Fruit fly (Drosophila melanogaster) whole organism, wandering third instar larva: Measurements from ENCODE around the gene mask.

ENCODE experiments used
- Abd-B ChIP-seq: fragments of >200 bp; optimal IDR thresholded peaks from 2 replicates; lab custom pipeline; 2017; ENCODE audit warnings: missing biosample characterization, missing genetic modification characterization
- CG9705 ChIP-seq: fragments of 200-800 bp; sonication (Bioruptor generic); optimal IDR thresholded peaks from 2 replicates; lab custom pipeline; 2018; ENCODE audit warnings: missing biosample characterization, mild to moderate bottlenecking, missing genetic modification characterization
- CrebA ChIP-seq: fragments of 200-800 bp; sonication (Bioruptor generic); optimal IDR thresholded peaks from 2 replicates; lab custom pipeline; 2016; ENCODE audit warnings: missing biosample characterization, mild to moderate bottlenecking, missing genetic modification characterization, borderline replicate concordance
- Dfd ChIP-seq: fragments of >200 bp; optimal IDR thresholded peaks from 2 replicates; lab custom pipeline; 2017; ENCODE audit warnings: missing biosample characterization, missing genetic modification characterization
- Dif ChIP-seq: fragments of 200-275, 200-300 bp; sonication (Bioruptor generic); optimal IDR thresholded peaks from 2 replicates; lab custom pipeline; 2018; ENCODE audit warnings: missing biosample characterization, missing genetic modification characterization; ENCODE audit not compliant: partially characterized antibody
- HLH106 ChIP-seq: fragments of 200-800 bp; optimal IDR thresholded peaks from 3 replicates; lab custom pipeline; 2019; ENCODE audit warnings: missing biosample characterization, mild to moderate bottlenecking, missing genetic modification characterization, moderate library complexity
- Hnf4 ChIP-seq: fragments of 200-800 bp; sonication (Bioruptor generic); optimal IDR thresholded peaks from 2 replicates; lab custom pipeline; 2016; ENCODE audit warnings: missing biosample characterization, mild to moderate bottlenecking, missing genetic modification characterization
- Hr78 ChIP-seq: fragments of >200 bp; optimal IDR thresholded peaks from 2 replicates; lab custom pipeline; 2017; ENCODE audit warnings: missing biosample characterization, missing genetic modification characterization
- Hr83 ChIP-seq: fragments of 200-300 bp; sonication (Bioruptor generic); optimal IDR thresholded peaks from 2 replicates; lab custom pipeline; 2016; ENCODE audit warnings: missing biosample characterization, mild to moderate bottlenecking, missing genetic modification characterization, moderate library complexity; ENCODE audit not compliant: poor library complexity, severe bottlenecking
- Jra ChIP-seq: sonication (Bioruptor generic); optimal IDR thresholded peaks from 2 replicates; lab custom pipeline; 2016; ENCODE audit warnings: missing biosample characterization, missing genetic modification characterization
- Mio ChIP-seq: sonication (Bioruptor generic); optimal IDR thresholded peaks from 2 replicates; lab custom pipeline; 2016; ENCODE audit warnings: missing biosample characterization, missing genetic modification characterization
- N ChIP-seq: fragments of >200 bp; optimal IDR thresholded peaks from 2 replicates; lab custom pipeline; 2018; ENCODE audit warnings: missing biosample characterization, missing external identifiers, missing genetic modification characterization
- OdsH ChIP-seq: fragments of 200-800 bp; sonication (Bioruptor generic); optimal IDR thresholded peaks from 2 replicates; lab custom pipeline; 2016; ENCODE audit warnings: missing biosample characterization, mild to moderate bottlenecking, missing genetic modification characterization
- Rel ChIP-seq, 2 experiments: fragments of 200-800 bp; sonication (Bioruptor generic) in 1 of 2; optimal IDR thresholded peaks; 2 replicates in 1 of 2; 3 replicates in 1 of 2; lab custom pipeline; 2016 to 2019; ENCODE audit warnings: mild to moderate bottlenecking in 2 of 2, missing biosample characterization in 2 of 2, missing genetic modification characterization in 2 of 2, moderate library complexity in 1 of 2
- Sp1 ChIP-seq: fragments of 200-800 bp; sonication (Bioruptor generic); optimal IDR thresholded peaks from 3 replicates; lab custom pipeline; 2019; ENCODE audit warnings: missing biosample characterization, mild to moderate bottlenecking, missing genetic modification characterization, moderate library complexity
- Vsx2 ChIP-seq: fragments of 200-300, 225-300 bp; sonication (Bioruptor generic); optimal IDR thresholded peaks from 2 replicates; lab custom pipeline; 2018; ENCODE audit warnings: missing biosample characterization, missing genetic modification characterization; ENCODE audit not compliant: partially characterized antibody
- br ChIP-seq: fragments of 200-800 bp; sonication (Bioruptor generic); optimal IDR thresholded peaks from 2 replicates; lab custom pipeline; 2016; ENCODE audit warnings: missing biosample characterization, missing genetic modification characterization
- brk ChIP-seq: fragments of 200-800 bp; sonication (Bioruptor generic); optimal IDR thresholded peaks from 2 replicates; lab custom pipeline; 2016; ENCODE audit warnings: missing biosample characterization, mild to moderate bottlenecking, missing genetic modification characterization
- dl ChIP-seq, 2 experiments: fragments of 175-275, 200-275 bp in 1 of 2; fragments of 200-275 bp in 1 of 2; sonication (Bioruptor generic); optimal IDR thresholded peaks; lab custom pipeline; 2018; ENCODE audit warnings: mild to moderate bottlenecking in 2 of 2, missing biosample characterization in 2 of 2, missing genetic modification characterization in 2 of 2, moderate library complexity in 2 of 2; ENCODE audit not compliant: partially characterized antibody in 2 of 2, insufficient read depth in 1 of 2
- dmrt93B ChIP-seq: fragments of 200-800 bp; sonication (Bioruptor generic); optimal IDR thresholded peaks from 2 replicates; lab custom pipeline; 2018; ENCODE audit warnings: missing biosample characterization, mild to moderate bottlenecking, missing genetic modification characterization
- dsf ChIP-seq: sonication (Bioruptor generic); optimal IDR thresholded peaks from 2 replicates; lab custom pipeline; 2016; ENCODE audit warnings: missing biosample characterization, missing genetic modification characterization, borderline replicate concordance
- ey ChIP-seq: fragments of 200-800 bp; sonication (Bioruptor generic); optimal IDR thresholded peaks from 2 replicates; lab custom pipeline; 2016; ENCODE audit warnings: missing biosample characterization, missing genetic modification characterization
- foxo ChIP-seq, 2 experiments: fragments of 200-800 bp; sonication (Bioruptor generic); optimal IDR thresholded peaks; 2 replicates in 1 of 2; 3 replicates in 1 of 2; lab custom pipeline; 2016 to 2017; ENCODE audit warnings: missing biosample characterization in 2 of 2, missing genetic modification characterization in 2 of 2
- fru ChIP-seq: fragments of 200-800 bp; sonication (Bioruptor generic); optimal IDR thresholded peaks from 3 replicates; lab custom pipeline; 2016; ENCODE audit warnings: missing biosample characterization, mild to moderate bottlenecking, missing genetic modification characterization
- h ChIP-seq: fragments of 200-800 bp; sonication (Bioruptor generic); optimal IDR thresholded peaks from 3 replicates; lab custom pipeline; 2016; ENCODE audit warnings: missing biosample characterization, mild to moderate bottlenecking, missing genetic modification characterization
- jim ChIP-seq: fragments of 175-275, 200-325 bp; sonication (Bioruptor generic); optimal IDR thresholded peaks from 2 replicates; lab custom pipeline; 2016; ENCODE audit warnings: missing biosample characterization, mild to moderate bottlenecking, missing genetic modification characterization
- lola ChIP-seq: fragments of >200 bp; optimal IDR thresholded peaks from 2 replicates; lab custom pipeline; 2017; ENCODE audit warnings: missing biosample characterization, missing genetic modification characterization
- pan ChIP-seq: fragments of >200 bp; optimal IDR thresholded peaks from 2 replicates; lab custom pipeline; 2017
- psq ChIP-seq: fragments of 200-800 bp; sonication (Bioruptor generic); optimal IDR thresholded peaks from 3 replicates; lab custom pipeline; 2017; ENCODE audit warnings: missing biosample characterization, mild to moderate bottlenecking, missing genetic modification characterization, moderate library complexity
- rgr ChIP-seq: fragments of 200-800 bp; sonication (Bioruptor generic); optimal IDR thresholded peaks from 3 replicates; lab custom pipeline; 2016; ENCODE audit warnings: missing biosample characterization, mild to moderate bottlenecking, missing genetic modification characterization
- sage ChIP-seq: fragments of 200-800 bp; sonication (Bioruptor generic); optimal IDR thresholded peaks from 2 replicates; lab custom pipeline; 2016; ENCODE audit warnings: missing biosample characterization, mild to moderate bottlenecking, missing genetic modification characterization
- sv ChIP-seq: fragments of 200-800 bp; sonication (Bioruptor generic); optimal IDR thresholded peaks from 3 replicates; lab custom pipeline; 2016; ENCODE audit warnings: missing biosample characterization, missing genetic modification characterization
- tai ChIP-seq: sonication (Bioruptor generic); optimal IDR thresholded peaks from 2 replicates; lab custom pipeline; 2016; ENCODE audit warnings: missing biosample characterization, missing genetic modification characterization
- usp ChIP-seq: fragments of >200 bp; optimal IDR thresholded peaks from 2 replicates; lab custom pipeline; 2017; ENCODE audit warnings: missing biosample characterization, missing genetic modification characterization
- woc ChIP-seq: sonication (Bioruptor generic); optimal IDR thresholded peaks from 2 replicates; lab custom pipeline; 2016; ENCODE audit warnings: missing biosample characterization, mild to moderate bottlenecking, missing genetic modification characterization

The mask gene

dm6 chr3R:24206341-24207114, 23.8 kb upstream of the mask start:
- TF ChIP-seq dsf (GFP tag; lab: Kevin White, UChicago) (no peak), Hr83 (GFP tag; lab: Kevin White, UChicago) (no peak), Rel (GFP tag; optimal IDR thresholded peaks at IDR 0.05; lab: Kevin White, UChicago) (no peak), Rel (tag; optimal IDR thresholded peaks at IDR 0.05; lab: Kevin White, UChicago) (no peak), sage (GFP tag; lab: Kevin White, UChicago) (no peak), rgr (peak; percentile 2), h (GFP tag; lab: Kevin White, UChicago) (peak; percentile 42), CrebA (no peak), brk (GFP tag; lab: Kevin White, UChicago) (no peak), Dfd (no peak), fru (GFP tag; lab: Kevin White, UChicago) (peak; percentile 48), usp (no peak), psq (no peak), N (GFP tag; lab: Kevin White, UChicago) (no peak), ey (GFP tag; lab: Kevin White, UChicago) (peak; percentile 1), dl (GFP tag; optimal IDR thresholded peaks at IDR 0.05; lab: Kevin White, UChicago; ENCODE audit: insufficient read depth in 1 of 2, partially characterized antibody in 2 of 2) (no peak), foxo (GFP tag; optimal IDR thresholded peaks at IDR 0.05; lab: Kevin White, UChicago) (peak in 1 of 2 experiments; percentile 9), tai (GFP tag; lab: Kevin White, UChicago) (no peak), OdsH (no peak), Dif (no peak), Hnf4 (GFP tag; lab: Kevin White, UChicago) (no peak)

dm6 chr3R:24213644-24214043, 16.7 kb upstream of the mask start:
- TF ChIP-seq dl (GFP tag; optimal IDR thresholded peaks at IDR 0.05; lab: Kevin White, UChicago; ENCODE audit: insufficient read depth in 1 of 2, partially characterized antibody in 2 of 2) (no peak), Jra (GFP tag; lab: Kevin White, UChicago) (no peak), psq (no peak), Sp1 (GFP tag; lab: Kevin White, UChicago) (no peak), HLH106 (tag; lab: Kevin White, UChicago) (no peak), pan (lab: Kevin White, UChicago) (no peak), sage (GFP tag; lab: Kevin White, UChicago) (no peak), Rel (GFP tag; optimal IDR thresholded peaks at IDR 0.05; lab: Kevin White, UChicago) (no peak), Rel (tag; optimal IDR thresholded peaks at IDR 0.05; lab: Kevin White, UChicago) (no peak), sv (GFP tag; lab: Kevin White, UChicago) (no peak), CG9705 (GFP tag; lab: Kevin White, UChicago) (no peak), usp (no peak), foxo (GFP tag; optimal IDR thresholded peaks at IDR 0.05; lab: Kevin White, UChicago) (no peak), brk (GFP tag; lab: Kevin White, UChicago) (no peak), N (GFP tag; lab: Kevin White, UChicago) (no peak)

dm6 chr3R:24216017-24216416, 14.3 kb upstream of the mask start:
- no peak for TF ChIP-seq tai (GFP tag; lab: Kevin White, UChicago)
- no peak for TF ChIP-seq rgr
- TF ChIP-seq usp = no peak
- TF ChIP-seq CrebA = no peak
- TF ChIP-seq lola = no peak
- TF ChIP-seq sage (GFP tag; lab: Kevin White, UChicago) = no peak
- TF ChIP-seq Jra (GFP tag; lab: Kevin White, UChicago) = no peak
- TF ChIP-seq Hr83 (GFP tag; lab: Kevin White, UChicago) = no peak
- no peak for TF ChIP-seq fru (GFP tag; lab: Kevin White, UChicago)
- no peak for TF ChIP-seq sv (GFP tag; lab: Kevin White, UChicago)
- TF ChIP-seq HLH106 (tag; lab: Kevin White, UChicago) = no peak
- TF ChIP-seq dsf (GFP tag; lab: Kevin White, UChicago) = no peak
- no peak for TF ChIP-seq Sp1 (GFP tag; lab: Kevin White, UChicago)
- no peak for TF ChIP-seq dmrt93B
- TF ChIP-seq brk (GFP tag; lab: Kevin White, UChicago) = no peak
- no peak for TF ChIP-seq dl (GFP tag; optimal IDR thresholded peaks at IDR 0.05; lab: Kevin White, UChicago; ENCODE audit: insufficient read depth in 1 of 2, partially characterized antibody in 2 of 2)
- TF ChIP-seq jim (GFP tag; lab: Kevin White, UChicago) = no peak
- no peak for TF ChIP-seq h (GFP tag; lab: Kevin White, UChicago)

- TF ChIP-seq Abd-B (GFP tag; lab: Kevin White, UChicago) (no peak), Sp1 (GFP tag; lab: Kevin White, UChicago) (peak; percentile 43), CrebA (no peak), Dfd (no peak), Hr78 (GFP tag; lab: Kevin White, UChicago) (no peak), tai (GFP tag; lab: Kevin White, UChicago) (no peak), h (GFP tag; lab: Kevin White, UChicago) (peak; percentile 7), ey (GFP tag; lab: Kevin White, UChicago) (no peak), brk (GFP tag; lab: Kevin White, UChicago) (no peak), Dif (peak; percentile 72), psq (peak; percentile 1), dl (GFP tag; optimal IDR thresholded peaks at IDR 0.05; lab: Kevin White, UChicago; ENCODE audit: insufficient read depth in 1 of 2, partially characterized antibody in 2 of 2) (peak in 1 of 2 experiments; percentile 72), OdsH (no peak), Mio (GFP tag; lab: Kevin White, UChicago) (no peak), br (GFP tag; lab: Kevin White, UChicago) (no peak), HLH106 (tag; lab: Kevin White, UChicago) (no peak), usp (no peak), Vsx2 (GFP tag; lab: Kevin White, UChicago) (no peak), Hr83 (GFP tag; lab: Kevin White, UChicago) (no peak), dsf (GFP tag; lab: Kevin White, UChicago) (no peak), fru (GFP tag; lab: Kevin White, UChicago) (no peak), dmrt93B (no peak), lola (no peak), woc (GFP tag; lab: Kevin White, UChicago) (no peak), Jra (GFP tag; lab: Kevin White, UChicago) (no peak)
Observed at dm6 chr3R:24218565-24218964, 11.8 kb upstream of the mask start, which contains the start of gene CG17786. Gene CG17786 (minus strand): TSS chr3R:24218718.
